Worm (Caenorhabditis elegans) whole organism, early embryonic: Measurements from ENCODE around the gene irld-1.
"Not testable (repeated sequence)": the region's sequence is repeated elsewhere in the genome, so short reads cannot be mapped to it uniquely, and the experiment has no call there.

Source experiments
- B0310.2 ChIP-seq: sonication (generic microtip); optimal IDR thresholded peaks from 2 replicates; lab custom pipeline; 2016; ENCODE audit warnings: mild to moderate bottlenecking, missing genetic modification characterization, missing compliant biosample characterization
- F13C5.2 ChIP-seq: sonication (generic microtip); optimal IDR thresholded peaks from 2 replicates; lab custom pipeline; 2017; ENCODE audit warnings: mild to moderate bottlenecking, missing genetic modification characterization, inconsistent platforms, missing compliant biosample characterization
- aly-1 ChIP-seq: sonication (generic microtip); optimal IDR thresholded peaks from 2 replicates; lab custom pipeline; 2016; ENCODE audit warnings: missing genetic modification characterization, missing compliant biosample characterization
- ama-1 ChIP-seq: fragments of 150-350 bp; optimal IDR thresholded peaks from 2 replicates; lab custom pipeline; 2014
- ceh-13 ChIP-seq: fragments of 200-800 bp; sonication (Bioruptor generic); optimal IDR thresholded peaks from 2 replicates; lab custom pipeline; 2018; ENCODE audit warnings: mild to moderate bottlenecking, missing genetic modification characterization, missing compliant biosample characterization
- ceh-36 ChIP-seq: sonication (generic microtip); optimal IDR thresholded peaks from 2 replicates; lab custom pipeline; 2016; ENCODE audit warnings: missing genetic modification characterization, inconsistent platforms, missing compliant biosample characterization
- ets-7 ChIP-seq: sonication (generic microtip); optimal IDR thresholded peaks from 2 replicates; lab custom pipeline; 2016; ENCODE audit warnings: missing genotype, missing genetic modification characterization, missing compliant biosample characterization
- flt-1 ChIP-seq: fragments of 200-800 bp; sonication (Bioruptor generic); IDR thresholded peaks from 2 replicates; pipeline ENCODE4 v1.3.6; 2022; ENCODE audit warnings: missing genetic modification characterization, missing compliant biosample characterization
- hmbx-1 ChIP-seq: sonication (generic microtip); optimal IDR thresholded peaks from 2 replicates; lab custom pipeline; 2016; ENCODE audit warnings: mild to moderate bottlenecking, missing genetic modification characterization, missing compliant biosample characterization
- hmg-4 ChIP-seq: fragments of 200-800 bp; sonication (Bioruptor generic); optimal IDR thresholded peaks from 2 replicates; lab custom pipeline; 2018; ENCODE audit warnings: mild to moderate bottlenecking, missing genetic modification characterization, missing compliant biosample characterization
- hnd-1 ChIP-seq: sonication (generic microtip); optimal IDR thresholded peaks from 2 replicates; lab custom pipeline; 2016; ENCODE audit warnings: missing genetic modification characterization, missing compliant biosample characterization
- pes-1 ChIP-seq: fragments of 200-800 bp; sonication (Bioruptor generic); IDR thresholded peaks from 2 replicates; pipeline ENCODE4 v1.3.6; 2022; ENCODE audit warnings: missing genetic modification reagents, missing genetic modification characterization, missing compliant biosample characterization
- scrt-1 ChIP-seq: fragments of 200-800 bp; sonication (Bioruptor generic); IDR thresholded peaks from 2 replicates; pipeline ENCODE4 v1.3.6; 2022; ENCODE audit warnings: missing genetic modification characterization, missing compliant biosample characterization
- sea-1 ChIP-seq: fragments of 200-800 bp; sonication (Bioruptor generic); conservative IDR thresholded peaks from 2 replicates; pipeline ENCODE4 v1.3.6; 2022; ENCODE audit warnings: missing genetic modification characterization, missing compliant biosample characterization
- tbx-11 ChIP-seq: fragments of 200-800 bp; sonication (Bioruptor generic); IDR thresholded peaks from 2 replicates; pipeline ENCODE4 v1.3.6; 2022; ENCODE audit warnings: missing genetic modification characterization, missing compliant biosample characterization
- tbx-37 ChIP-seq: fragments of 200-800 bp; sonication (Bioruptor generic); conservative IDR thresholded peaks from 2 replicates; pipeline ENCODE4 v1.3.6; 2022; ENCODE audit warnings: missing genetic modification reagents, missing genetic modification characterization, missing compliant biosample characterization
- tra-4 ChIP-seq: sonication (generic microtip); optimal IDR thresholded peaks from 2 replicates; lab custom pipeline; 2017; ENCODE audit warnings: missing genetic modification characterization, missing compliant biosample characterization

Gene irld-1

DNA sequence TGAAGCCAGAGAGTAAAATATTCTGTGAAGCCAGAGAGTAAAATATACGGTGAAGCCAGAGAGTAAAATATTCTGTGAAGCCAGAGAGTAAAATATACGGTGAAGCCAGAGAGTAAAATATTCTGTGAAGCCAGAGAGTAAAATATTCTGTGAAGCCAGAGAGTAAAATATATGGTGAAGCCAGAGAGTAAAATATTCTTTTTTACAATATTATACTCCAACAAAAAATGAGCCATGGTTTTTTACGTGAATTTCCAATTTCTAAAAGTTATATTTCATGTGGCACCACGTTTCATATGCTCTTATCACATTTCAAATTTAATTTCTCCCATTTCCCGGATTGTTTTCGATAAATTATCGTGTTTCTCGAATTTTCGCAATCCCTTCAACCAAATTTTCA is at the start of gene irld-1:
Gene irld-1, plus strand, starts transcription at position 301 of the 400 bp plus-strand sequence.
- TF ChIP-seq F13C5.2 (tag; lab: Kevin White, UChicago); scrt-1; hmbx-1: not testable (repeated sequence)

- not testable (repeated sequence) for TF ChIP-seq ceh-36 (tag; lab: Kevin White, UChicago); tbx-11 (GFP tag; lab: Robert Waterston, UW); scrt-1
Observed at ce11 chrV:4290093-4290492, 46.5 kb upstream of the irld-1 start, which contains the start of gene srh-193. TSS of gene srh-193 (minus strand) at chrV:4290193.

- TF ChIP-seq pes-1 (GFP tag; lab: Robert Waterston, UW); tbx-11 (GFP tag; lab: Robert Waterston, UW); hmbx-1: not testable (repeated sequence)
Observed at ce11 chrV:4293425-4293824, 43.1 kb upstream of the irld-1 start, which contains the start of gene srh-194. TSS of gene srh-194 (minus strand) at chrV:4293525.

ce11 chrV:4295920-4296319 is 40.6 kb upstream of the irld-1 start, which contains the start of gene F47D2.11:
TSS of gene F47D2.11 (minus strand) at chrV:4296020.
- no peak for TF ChIP-seq ceh-36 (tag; lab: Kevin White, UChicago)
- no peak for TF ChIP-seq tbx-11 (GFP tag; lab: Robert Waterston, UW)
- TF ChIP-seq hnd-1 (tag; lab: Kevin White, UChicago), result no peak
- no peak for TF ChIP-seq sea-1 (GFP tag; lab: Robert Waterston, UW)
- TF ChIP-seq hmg-4 (GFP tag; lab: Kevin White, UChicago), result no peak
- TF ChIP-seq tbx-37 (GFP tag; lab: Robert Waterston, UW), result no peak

- no peak for TF ChIP-seq scrt-1
- TF ChIP-seq hmbx-1, result no peak
- TF ChIP-seq tra-4 (tag; lab: Kevin White, UChicago), result no peak
- no peak for TF ChIP-seq aly-1 (tag; lab: Kevin White, UChicago)
- TF ChIP-seq B0310.2, result no peak
- no peak for TF ChIP-seq ceh-36 (tag; lab: Kevin White, UChicago)
- TF ChIP-seq ceh-13 (GFP tag; lab: Kevin White, UChicago), result no peak
- no peak for TF ChIP-seq tbx-11 (GFP tag; lab: Robert Waterston, UW)
- no peak for TF ChIP-seq tbx-37 (GFP tag; lab: Robert Waterston, UW)
- no peak for TF ChIP-seq ama-1 (lab: Kevin White, UChicago)
Observed at ce11 chrV:4298579-4298978, 38.0 kb upstream of the irld-1 start, which contains the start of gene ZC132.11. TSS of gene ZC132.11 (minus strand) at chrV:4298679.

DNA sequence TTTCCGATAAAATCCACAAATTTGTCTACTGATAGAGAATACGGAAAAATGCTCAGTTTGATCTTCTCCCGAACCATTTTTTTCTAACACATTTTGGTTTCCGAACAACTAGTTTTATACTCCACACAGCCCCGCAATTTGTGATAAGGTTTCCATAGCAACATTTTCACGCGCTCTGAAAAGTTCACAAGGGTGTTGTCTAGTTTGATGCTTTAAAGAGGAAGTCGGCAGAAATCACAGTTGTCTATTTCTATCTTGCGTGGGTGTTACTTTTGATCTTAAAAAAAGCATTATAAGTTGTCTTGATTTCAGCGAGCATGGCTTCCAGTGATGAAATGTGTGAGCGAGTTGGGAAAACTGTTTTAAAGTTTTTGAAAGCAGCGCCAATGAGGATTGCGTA is 36.8 kb upstream of the irld-1 start, which contains the start of gene ZC132.3:
Gene ZC132.3, minus strand, starts transcription at position 101 of the 400 bp plus-strand sequence.
- no peak for TF ChIP-seq flt-1 (GFP tag; lab: Robert Waterston, UW)
- TF ChIP-seq pes-1 (GFP tag; lab: Robert Waterston, UW), result no peak
- no peak for TF ChIP-seq tbx-37 (GFP tag; lab: Robert Waterston, UW)
- no peak for TF ChIP-seq F13C5.2 (tag; lab: Kevin White, UChicago)
- TF ChIP-seq ama-1 (lab: Kevin White, UChicago), result no peak
- TF ChIP-seq hmg-4 (GFP tag; lab: Kevin White, UChicago), result no peak
- TF ChIP-seq scrt-1, result no peak
- TF ChIP-seq hmbx-1, result no peak
- no peak for TF ChIP-seq sea-1 (GFP tag; lab: Robert Waterston, UW)
- TF ChIP-seq tra-4 (tag; lab: Kevin White, UChicago), result no peak
- TF ChIP-seq B0310.2, result no peak
- TF ChIP-seq tbx-11 (GFP tag; lab: Robert Waterston, UW), result no peak
- no peak for TF ChIP-seq ets-7 (tag; lab: Kevin White, UChicago)
- TF ChIP-seq ceh-36 (tag; lab: Kevin White, UChicago), result no peak

DNA sequence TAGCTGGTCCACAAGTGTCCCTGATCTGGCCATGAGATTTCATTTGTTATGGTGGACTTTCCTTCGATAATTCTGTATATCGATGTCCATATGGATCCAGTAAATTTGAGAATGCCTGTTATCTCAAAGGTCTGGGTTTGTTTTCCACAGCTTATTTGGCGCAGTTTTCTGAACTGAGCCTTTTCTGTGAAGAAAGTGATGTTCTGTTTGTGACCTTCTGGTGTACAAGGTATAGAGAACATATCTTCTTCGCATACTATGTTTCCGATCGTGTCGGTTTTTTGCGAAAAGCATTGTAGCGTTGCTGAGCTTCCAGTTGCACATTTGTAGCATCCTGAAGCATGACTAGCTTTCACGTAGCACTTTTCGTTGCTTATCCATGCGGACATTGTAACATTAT is 33.7 kb upstream of the irld-1 start:
- TF ChIP-seq tbx-37 (GFP tag; lab: Robert Waterston, UW) (no peak), sea-1 (GFP tag; lab: Robert Waterston, UW) (no peak), aly-1 (tag; lab: Kevin White, UChicago) (no peak), flt-1 (GFP tag; lab: Robert Waterston, UW) (no peak), F13C5.2 (tag; lab: Kevin White, UChicago) (no peak), scrt-1 (no peak), hnd-1 (tag; lab: Kevin White, UChicago) (no peak), pes-1 (GFP tag; lab: Robert Waterston, UW) (no peak), tra-4 (tag; lab: Kevin White, UChicago) (no peak), hmg-4 (GFP tag; lab: Kevin White, UChicago) (no peak), hmbx-1 (no peak), ceh-36 (tag; lab: Kevin White, UChicago) (no peak), ets-7 (tag; lab: Kevin White, UChicago) (no peak), B0310.2 (no peak), ama-1 (lab: Kevin White, UChicago) (no peak)

- no peak for TF ChIP-seq hnd-1 (tag; lab: Kevin White, UChicago)
Observed at ce11 chrV:4303793-4304192, 32.8 kb upstream of the irld-1 start.

DNA sequence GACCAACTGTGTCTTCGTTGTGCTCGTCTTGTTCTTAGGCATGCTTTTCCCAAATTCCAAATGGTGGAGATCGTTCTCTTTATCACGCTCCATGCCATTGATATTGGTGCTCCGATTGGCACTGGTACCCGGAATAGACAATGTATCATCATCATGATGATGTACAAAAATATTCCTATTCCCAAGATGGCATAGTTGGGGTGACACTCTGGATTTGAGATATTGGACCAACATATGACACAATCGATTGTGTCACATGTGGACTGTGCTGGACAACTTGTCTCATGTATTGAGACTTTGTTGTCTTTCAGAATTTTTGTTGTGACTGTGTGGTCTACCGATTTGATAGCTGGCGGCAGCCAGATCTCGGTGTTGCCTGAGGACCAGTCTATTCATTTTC is 32.3 kb upstream of the irld-1 start:
- no peak for TF ChIP-seq tbx-11 (GFP tag; lab: Robert Waterston, UW)
